Worm (Caenorhabditis elegans) whole organism, young adult: ENCODE results near the gene glb-4.

Source experiments
- B0035.1 ChIP-seq: sonication (generic microtip); optimal IDR thresholded peaks from 2 replicates; lab custom pipeline; 2016; ENCODE audit warnings: missing genetic modification characterization, mild to moderate bottlenecking, missing compliant biosample characterization, missing genotype, missing genetic modification reagents
- B0261.1 ChIP-seq: sonication (generic microtip); optimal IDR thresholded peaks from 2 replicates; lab custom pipeline; 2016; ENCODE audit warnings: mild to moderate bottlenecking, missing genetic modification characterization, moderate library complexity, missing compliant biosample characterization
- B0336.3 ChIP-seq: fragments of 200-800 bp; sonication (Bioruptor generic); IDR thresholded peaks from 2 replicates; pipeline ENCODE4 v1.3.6; 2022; ENCODE audit warnings: missing genetic modification characterization, missing compliant biosample characterization
- C17E4.6 ChIP-seq: fragments of 200-800 bp; sonication (Bioruptor generic); IDR thresholded peaks from 2 replicates; pipeline ENCODE4 v1.3.6; 2022; ENCODE audit warnings: missing genetic modification reagents, missing genetic modification characterization, missing compliant biosample characterization
- F10E7.11 ChIP-seq: sonication (generic microtip); optimal IDR thresholded peaks from 2 replicates; lab custom pipeline; 2017; ENCODE audit warnings: mild to moderate bottlenecking, missing genetic modification characterization, moderate library complexity, missing compliant biosample characterization
- F22D6.2 ChIP-seq: sonication (generic microtip); optimal IDR thresholded peaks from 2 replicates; lab custom pipeline; 2016; ENCODE audit warnings: mild to moderate bottlenecking, missing genetic modification characterization, missing compliant biosample characterization
- F23B12.7 ChIP-seq: sonication (generic microtip); optimal IDR thresholded peaks from 2 replicates; lab custom pipeline; 2017; ENCODE audit warnings: missing genetic modification characterization, mild to moderate bottlenecking, missing compliant biosample characterization, antibody characterized with exemption, moderate library complexity; ENCODE audit not compliant: insufficient read depth
- F52B5.7 ChIP-seq: sonication (generic microtip); optimal IDR thresholded peaks from 2 replicates; lab custom pipeline; 2016; ENCODE audit warnings: mild to moderate bottlenecking, missing genetic modification characterization, missing compliant biosample characterization
- Y53F4B.3 ChIP-seq: fragments of 200-800 bp; sonication (Bioruptor generic); IDR thresholded peaks from 2 replicates; pipeline ENCODE4 v1.3.6; 2022; ENCODE audit warnings: missing genetic modification reagents, missing genetic modification characterization, missing compliant biosample characterization
- Y53G8AR.9 ChIP-seq: fragments of 200-800 bp; sonication (Bioruptor generic); conservative IDR thresholded peaks from 2 replicates; pipeline ENCODE4 v1.3.6; 2022; ENCODE audit warnings: missing genetic modification reagents, missing genetic modification characterization, missing compliant biosample characterization
- Y95B8A.8 ChIP-seq: fragments of 200-800 bp; sonication (Bioruptor generic); IDR thresholded peaks from 2 replicates; pipeline ENCODE4 v1.3.6; 2022; ENCODE audit warnings: missing genetic modification reagents, missing genetic modification characterization, missing compliant biosample characterization
- ZK185.1 ChIP-seq: sonication (generic microtip); optimal IDR thresholded peaks from 2 replicates; lab custom pipeline; 2016; ENCODE audit warnings: mild to moderate bottlenecking, missing genetic modification characterization, missing compliant biosample characterization; ENCODE audit not compliant: poor library complexity, severe bottlenecking
- atf-7 ChIP-seq: sonication (generic microtip); optimal IDR thresholded peaks from 2 replicates; lab custom pipeline; 2017; ENCODE audit warnings: mild to moderate bottlenecking, missing genetic modification characterization, missing compliant biosample characterization
- athp-1 ChIP-seq: sonication (generic microtip); optimal IDR thresholded peaks from 2 replicates; lab custom pipeline; 2017; ENCODE audit warnings: mild to moderate bottlenecking, missing genetic modification characterization, missing compliant biosample characterization
- attf-5 ChIP-seq: fragments of 200-800 bp; sonication (Bioruptor generic); optimal IDR thresholded peaks from 2 replicates; lab custom pipeline; 2018; ENCODE audit warnings: mild to moderate bottlenecking, missing genetic modification characterization, missing compliant biosample characterization
- bed-2 ChIP-seq: fragments of 200-800 bp; sonication (Bioruptor generic); IDR thresholded peaks from 2 replicates; pipeline ENCODE4 v1.3.6; 2022; ENCODE audit warnings: missing genetic modification reagents, missing genetic modification characterization, missing compliant biosample characterization
- ccch-3 ChIP-seq: fragments of 200-800 bp; sonication (Bioruptor generic); optimal IDR thresholded peaks from 2 replicates; lab custom pipeline; 2018; ENCODE audit warnings: mild to moderate bottlenecking, missing genetic modification characterization, missing compliant biosample characterization
- cebp-2 ChIP-seq: fragments of 200-800 bp; sonication (Bioruptor generic); IDR thresholded peaks from 2 replicates; pipeline ENCODE4 v1.3.6; 2022; ENCODE audit warnings: missing genetic modification characterization, missing compliant biosample characterization
- ceh-100 ChIP-seq: fragments of 200-800 bp; sonication (Bioruptor generic); IDR thresholded peaks from 2 replicates; pipeline ENCODE4 v1.3.6; 2022; ENCODE audit warnings: missing genetic modification reagents, missing genetic modification characterization, missing compliant biosample characterization
- ceh-58 ChIP-seq: fragments of 200-800 bp; sonication (Bioruptor generic); IDR thresholded peaks from 2 replicates; pipeline ENCODE4 v1.3.6; 2022; ENCODE audit warnings: missing genetic modification characterization, missing compliant biosample characterization
- chd-7 ChIP-seq: sonication (generic microtip); optimal IDR thresholded peaks from 2 replicates; lab custom pipeline; 2016; ENCODE audit warnings: mild to moderate bottlenecking, missing genetic modification characterization, moderate library complexity, missing compliant biosample characterization
- egl-44 ChIP-seq: fragments of 200-800 bp; sonication (Bioruptor generic); IDR thresholded peaks from 2 replicates; pipeline ENCODE4 v1.3.6; 2022; ENCODE audit warnings: missing genetic modification reagents, missing genetic modification characterization, missing compliant biosample characterization
- fkh-3 ChIP-seq: sonication (generic microtip); optimal IDR thresholded peaks from 2 replicates; lab custom pipeline; 2016; ENCODE audit warnings: mild to moderate bottlenecking, missing genetic modification characterization, missing compliant biosample characterization
- hrde-1 ChIP-seq: sonication (generic microtip); optimal IDR thresholded peaks from 2 replicates; lab custom pipeline; 2016; ENCODE audit warnings: missing genetic modification characterization, mild to moderate bottlenecking, missing compliant biosample characterization, moderate library complexity, missing genotype, missing genetic modification reagents, borderline replicate concordance
- hsf-1 ChIP-seq: fragments of 200-800 bp; sonication (Bioruptor generic); IDR thresholded peaks from 2 replicates; pipeline ENCODE4 v1.3.6; 2022; ENCODE audit warnings: missing genetic modification reagents, missing genetic modification characterization, missing compliant biosample characterization
- let-526 ChIP-seq: fragments of 200-800 bp; sonication (Bioruptor generic); IDR thresholded peaks from 2 replicates; pipeline ENCODE4 v1.3.6; 2022; ENCODE audit warnings: missing genetic modification reagents, missing genetic modification characterization, missing compliant biosample characterization
- let-607 ChIP-seq, 2 experiments: fragments of 200-800 bp in 1 of 2; sonication (Bioruptor generic) in 1 of 2; sonication (generic microtip) in 1 of 2; optimal IDR thresholded peaks; 2 replicates each; lab custom pipeline; 2016 to 2018; ENCODE audit warnings: mild to moderate bottlenecking in 2 of 2, missing compliant biosample characterization in 2 of 2, missing genetic modification characterization in 2 of 2, moderate library complexity in 2 of 2, missing genotype in 1 of 2
- lin-26 ChIP-seq: fragments of 200-800 bp; sonication (Bioruptor generic); IDR thresholded peaks from 2 replicates; pipeline ENCODE4 v1.3.6; 2022; ENCODE audit warnings: missing genetic modification reagents, missing genetic modification characterization, missing compliant biosample characterization
- lin-54 ChIP-seq: fragments of 200-800 bp; sonication (Bioruptor generic); optimal IDR thresholded peaks from 2 replicates; lab custom pipeline; 2018; ENCODE audit warnings: mild to moderate bottlenecking, missing genetic modification characterization, missing compliant biosample characterization
- lir-1 ChIP-seq: fragments of 200-800 bp; sonication (Bioruptor generic); conservative IDR thresholded peaks from 2 replicates; pipeline ENCODE4 v1.3.6; 2022; ENCODE audit warnings: missing genetic modification reagents, missing genetic modification characterization, missing compliant biosample characterization
- lsl-1 ChIP-seq: fragments of 200-800 bp; sonication (Bioruptor generic); optimal IDR thresholded peaks from 2 replicates; lab custom pipeline; 2018; ENCODE audit warnings: mild to moderate bottlenecking, missing genetic modification characterization, moderate library complexity, missing compliant biosample characterization
- madf-6 ChIP-seq: fragments of 200-800 bp; sonication (Bioruptor generic); IDR thresholded peaks from 2 replicates; pipeline ENCODE4 v1.3.6; 2022; ENCODE audit warnings: missing genetic modification reagents, missing genetic modification characterization, missing compliant biosample characterization
- nhr-80 ChIP-seq: sonication (generic microtip); optimal IDR thresholded peaks from 2 replicates; lab custom pipeline; 2016; ENCODE audit warnings: missing genetic modification characterization, missing compliant biosample characterization
- pbrm-1 ChIP-seq: fragments of 200-800 bp; sonication (Bioruptor generic); IDR thresholded peaks from 2 replicates; pipeline ENCODE4 v1.3.6; 2022; ENCODE audit warnings: missing genetic modification reagents, missing genetic modification characterization, missing compliant biosample characterization
- rcor-1 ChIP-seq: fragments of 200-800 bp; sonication (Bioruptor generic); IDR thresholded peaks from 2 replicates; pipeline ENCODE4 v1.3.6; 2022; ENCODE audit warnings: missing genetic modification reagents, missing genetic modification characterization, missing compliant biosample characterization
- repo-1 ChIP-seq: sonication (generic microtip); optimal IDR thresholded peaks from 2 replicates; lab custom pipeline; 2017; ENCODE audit warnings: mild to moderate bottlenecking, missing genetic modification characterization, missing compliant biosample characterization
- sdz-38 ChIP-seq: sonication (generic microtip); optimal IDR thresholded peaks from 2 replicates; lab custom pipeline; 2016; ENCODE audit warnings: missing genotype, missing genetic modification characterization, missing compliant biosample characterization
- snpc-1.1 ChIP-seq: sonication (generic microtip); optimal IDR thresholded peaks from 2 replicates; lab custom pipeline; 2017; ENCODE audit warnings: missing genetic modification characterization, mild to moderate bottlenecking, missing compliant biosample characterization, antibody characterized with exemption, moderate library complexity, missing genotype, missing genetic modification reagents; ENCODE audit not compliant: insufficient read depth
- snpc-4 ChIP-seq, 5 experiments: fragments of 150-350 bp in 1 of 5; sonication (generic microtip) in 4 of 5; optimal IDR thresholded peaks; 2 replicates each; lab custom pipeline; 2014 to 2018; ENCODE audit warnings: missing genetic modification characterization in 5 of 5, missing biosample characterization in 3 of 5, antibody characterized with exemption in 2 of 5, mild to moderate bottlenecking in 2 of 5, missing compliant biosample characterization in 2 of 5, missing genotype in 2 of 5, moderate library complexity in 2 of 5, missing genetic modification reagents in 1 of 5
- sptf-2 ChIP-seq: fragments of 200-800 bp; sonication (Bioruptor generic); optimal IDR thresholded peaks from 2 replicates; lab custom pipeline; 2018; ENCODE audit warnings: mild to moderate bottlenecking, missing genetic modification characterization, missing compliant biosample characterization
- ztf-25 ChIP-seq: fragments of 200-800 bp; sonication (Bioruptor generic); IDR thresholded peaks from 2 replicates; pipeline ENCODE4 v1.3.6; 2022; ENCODE audit warnings: missing genetic modification reagents, missing genetic modification characterization, missing compliant biosample characterization
- ztf-28 ChIP-seq: fragments of 200-800 bp; sonication (Bioruptor generic); IDR thresholded peaks from 2 replicates; pipeline ENCODE4 v1.3.6; 2022; ENCODE audit warnings: missing genetic modification reagents, missing genetic modification characterization, missing compliant biosample characterization

glb-4 gene

DNA sequence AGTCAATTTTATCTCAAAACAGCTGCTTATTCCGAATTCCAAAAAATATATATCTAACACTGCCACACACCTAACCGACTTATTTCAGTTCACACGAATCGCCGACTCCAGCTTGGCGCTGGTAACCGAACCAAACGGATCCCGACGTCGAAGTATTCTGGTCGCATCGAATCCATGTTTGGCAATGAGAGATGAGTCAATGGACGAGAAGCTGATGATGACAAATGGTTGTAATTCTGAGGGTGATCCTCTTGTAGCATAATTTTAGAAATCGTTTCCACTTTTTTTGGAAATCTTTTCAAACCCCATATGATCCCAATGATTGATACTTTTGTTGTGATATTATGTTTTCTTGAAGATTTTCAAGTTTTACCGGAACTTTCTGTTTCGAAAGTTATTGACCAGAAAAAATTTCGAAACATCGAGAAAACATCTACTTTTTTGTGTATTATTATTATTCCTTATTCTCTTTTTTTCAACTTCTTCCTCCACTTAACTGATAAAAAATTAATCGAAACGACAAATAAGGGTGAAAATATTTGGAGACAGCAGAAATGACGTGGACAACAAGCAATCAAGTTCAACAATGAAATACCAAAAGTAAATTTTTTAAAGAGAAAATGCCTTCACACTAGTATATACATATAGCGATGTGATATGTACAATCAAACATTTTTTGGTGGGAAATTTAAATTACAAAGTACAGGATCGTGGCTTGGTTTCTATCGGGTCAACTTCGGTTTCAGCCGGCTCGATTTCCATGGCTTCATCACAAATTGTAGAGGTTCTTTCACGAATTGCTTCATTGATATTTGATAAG lies 39.1 kb upstream of the glb-4 start (continued):
- TF ChIP-seq B0261.1 (tag; lab: Kevin White, UChicago) (peak; percentile 12), ceh-58 (no peak), ztf-28 (GFP tag; lab: Robert Waterston, UW) (0 out of 2 replicates have a peak, but pooled peaks have one; percentile 37), let-607 (tag; optimal IDR thresholded peaks at IDR 0.05; lab: Kevin White, UChicago) (peak; percentile 32 to 64), atf-7 (peak; percentile 80), hrde-1 (tag; lab: Kevin White, UChicago) (no peak), ztf-25 (GFP tag; lab: Robert Waterston, UW) (0 out of 2 replicates have a peak, but pooled peaks have one; percentile 10), ceh-100 (no peak), let-526 (peak; percentile 71), B0336.3 (GFP tag; lab: Robert Waterston, UW) (peak; percentile 95), F10E7.11 (tag; lab: Kevin White, UChicago) (peak; percentile 52), madf-6 (GFP tag; lab: Robert Waterston, UW) (no peak; the same call in 1 of the 2 replicates), pbrm-1 (GFP tag; lab: Robert Waterston, UW) (peak; percentile 70; the same call in 1 of the 2 replicates), Y53G8AR.9 (GFP tag; lab: Robert Waterston, UW) (peak; percentile 95), F23B12.7 (tag; lab: Kevin White, UChicago) (no peak), snpc-4 (GFP tag; optimal IDR thresholded peaks at IDR 0.05; lab: Kevin White, UChicago) (no peak), snpc-4 (tag; optimal IDR thresholded peaks at IDR 0.05; lab: Kevin White, UChicago) (peak in 3 of 4 experiments; percentile 10 to 17 (median 16)), sptf-2 (GFP tag; lab: Kevin White, UChicago) (no peak), F52B5.7 (tag; lab: Kevin White, UChicago) (peak; percentile 55), Y53F4B.3 (GFP tag; lab: Robert Waterston, UW) (no peak), Y95B8A.8 (GFP tag; lab: Robert Waterston, UW) (peak; percentile 87), lsl-1 (GFP tag; lab: Kevin White, UChicago) (no peak), bed-2 (no peak), ZK185.1 (tag; lab: Kevin White, UChicago) (peak; percentile 10), hsf-1 (GFP tag; lab: Robert Waterston, UW) (0 out of 2 replicates have a peak, but pooled peaks have one; percentile 17), athp-1 (tag; lab: Kevin White, UChicago) (no peak), F22D6.2 (tag; lab: Kevin White, UChicago) (peak; percentile 17), chd-7 (peak; percentile 76), ccch-3 (GFP tag; lab: Kevin White, UChicago) (no peak), sdz-38 (no peak), cebp-2 (GFP tag; lab: Robert Waterston, UW) (0 out of 2 replicates have a peak, but pooled peaks have one; percentile 29), lir-1 (GFP tag; lab: Robert Waterston, UW) (no peak), fkh-3 (tag; lab: Kevin White, UChicago) (peak; percentile 19), snpc-1.1 (no peak), B0035.1 (tag; lab: Kevin White, UChicago) (peak; percentile 26), egl-44 (GFP tag; lab: Robert Waterston, UW) (peak; percentile 40; the same call in 1 of the 2 replicates), rcor-1 (no peak), repo-1 (tag; lab: Kevin White, UChicago) (peak; percentile 91), lin-54 (GFP tag; lab: Kevin White, UChicago) (peak; percentile 34), lin-26 (GFP tag; lab: Robert Waterston, UW) (0 out of 2 replicates have a peak, but pooled peaks have one; percentile 32), nhr-80 (tag; lab: Kevin White, UChicago) (peak; percentile 24), attf-5 (GFP tag; lab: Kevin White, UChicago) (peak; percentile 8), C17E4.6 (GFP tag; lab: Robert Waterston, UW) (no peak)
